Fruit fly (Drosophila melanogaster) Kc167 (cell line): ENCODE data around the gene mRRF2.

Experiments
- Sin3A ChIP-seq: fragments of >200 bp; optimal IDR thresholded peaks from 2 replicates; lab custom pipeline; 2018; ENCODE audit warnings: missing external identifiers
- ttk ChIP-seq: sonication (Bioruptor generic); optimal IDR thresholded peaks from 2 replicates; lab custom pipeline; 2017; ENCODE audit warnings: missing external identifiers

DNA sequence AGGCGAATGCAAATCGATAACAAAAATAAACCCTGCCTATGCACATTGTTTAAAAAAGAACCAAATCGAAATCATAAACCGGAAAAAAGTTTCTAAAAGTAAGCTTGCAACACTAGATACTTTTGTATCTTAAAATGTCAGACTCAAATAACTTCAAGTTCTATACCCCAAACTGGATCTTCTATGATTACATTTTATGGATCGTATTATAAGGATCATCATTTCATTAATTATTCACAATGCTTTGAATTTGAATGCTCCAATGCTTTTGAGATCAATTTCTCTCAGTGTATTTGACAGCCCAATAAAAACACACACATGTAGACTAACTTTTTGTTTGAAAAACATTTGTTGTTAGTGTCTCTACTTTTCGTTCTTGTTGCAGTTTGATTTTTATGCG, 19.2 kb upstream of the mRRF2 start:
- TF ChIP-seq Sin3A (lab: Kevin White, UChicago) (no peak), ttk (lab: Kevin White, UChicago) (no peak)
